Worm (Caenorhabditis elegans): ENCODE data around the gene acly-2.

ce11 chrV:13152575-13152974 is 36.3 kb downstream of the acly-2 start, which contains the start of gene noca-1:
- no peak for TF ChIP-seq zag-1 (tag; optimal IDR thresholded peaks at IDR 0.05)
- TF ChIP-seq elt-3 (tag; optimal IDR thresholded peaks at IDR 0.05) = no peak
- no peak for TF ChIP-seq lsy-2 (tag; optimal IDR thresholded peaks at IDR 0.05)
- no peak for TF ChIP-seq unc-39 (tag; optimal IDR thresholded peaks at IDR 0.05)
- TF ChIP-seq nhr-237 (tag; optimal IDR thresholded peaks at IDR 0.05) = no peak
- no peak for TF ChIP-seq ZK546.5 (tag; optimal IDR thresholded peaks at IDR 0.05)
- no peak for TF ChIP-seq nhr-23 (tag; optimal IDR thresholded peaks at IDR 0.05)
- no peak for TF ChIP-seq lin-11 (tag; optimal IDR thresholded peaks at IDR 0.05)
